Worm (Caenorhabditis elegans): ENCODE results near the gene Y22D7AL.3.

DNA sequence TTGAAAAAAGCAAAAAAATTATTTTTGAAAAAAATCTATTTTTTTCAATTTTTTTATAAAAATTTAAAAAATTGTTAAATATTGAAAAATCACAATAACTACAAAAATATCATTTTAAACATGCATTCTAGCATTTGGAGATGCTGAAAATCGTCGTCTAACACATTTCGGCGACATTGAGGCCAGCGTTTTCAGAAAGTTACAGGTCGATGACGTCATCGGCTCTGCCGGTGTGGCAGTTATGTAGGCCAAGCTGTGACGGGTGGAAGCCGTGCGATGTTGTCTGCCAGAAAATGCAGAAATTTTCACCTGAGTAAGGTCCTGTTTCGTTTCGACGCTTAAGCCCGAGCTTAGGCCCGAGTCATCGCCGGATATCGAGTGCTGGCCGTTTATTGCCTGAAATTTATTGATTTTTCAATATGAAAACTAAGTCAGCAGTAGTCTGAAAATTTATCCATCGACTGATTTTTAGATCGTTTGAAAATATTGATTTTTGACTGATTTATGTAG is 24.6 kb downstream of the Y22D7AL.3 start, which contains the start of gene Y22D7AR.3:
- TF ChIP-seq lin-39 (tag; optimal IDR thresholded peaks at IDR 0.05) = no peak
- TF ChIP-seq aly-2 (tag; optimal IDR thresholded peaks at IDR 0.05) = no peak
- no peak for TF ChIP-seq alr-1 (tag; optimal IDR thresholded peaks at IDR 0.05)
- no peak for TF ChIP-seq nhr-25 (tag; optimal IDR thresholded peaks at IDR 0.05)
- TF ChIP-seq lin-13 (GFP tag; optimal IDR thresholded peaks at IDR 0.05) = no peak
- no peak for TF ChIP-seq C34F6.9 (tag; optimal IDR thresholded peaks at IDR 0.05)
- TF ChIP-seq mdl-1 (tag; optimal IDR thresholded peaks at IDR 0.05) = no peak
- no peak for TF ChIP-seq nhr-10 (tag; optimal IDR thresholded peaks at IDR 0.05)
- no peak for TF ChIP-seq unc-55 (GFP tag; optimal IDR thresholded peaks at IDR 0.05)
- TF ChIP-seq nhr-77 (tag; optimal IDR thresholded peaks at IDR 0.05) = no peak
